Worm (Caenorhabditis elegans) whole organism, early embryonic: ENCODE data around the gene gly-5.
A peak's percentile ranks its signal among the peaks of the same experiment; 100 is the strongest.

Experiments used
- B0310.2 ChIP-seq: sonication (generic microtip); optimal IDR thresholded peaks from 2 replicates; lab custom pipeline; 2016; ENCODE audit warnings: mild to moderate bottlenecking, missing genetic modification characterization, missing compliant biosample characterization
- F13C5.2 ChIP-seq: sonication (generic microtip); optimal IDR thresholded peaks from 2 replicates; lab custom pipeline; 2017; ENCODE audit warnings: mild to moderate bottlenecking, missing genetic modification characterization, inconsistent platforms, missing compliant biosample characterization
- aly-1 ChIP-seq: sonication (generic microtip); optimal IDR thresholded peaks from 2 replicates; lab custom pipeline; 2016; ENCODE audit warnings: missing genetic modification characterization, missing compliant biosample characterization
- ama-1 ChIP-seq: fragments of 150-350 bp; optimal IDR thresholded peaks from 2 replicates; lab custom pipeline; 2014
- ceh-13 ChIP-seq: fragments of 200-800 bp; sonication (Bioruptor generic); optimal IDR thresholded peaks from 2 replicates; lab custom pipeline; 2018; ENCODE audit warnings: mild to moderate bottlenecking, missing genetic modification characterization, missing compliant biosample characterization
- ceh-36 ChIP-seq: sonication (generic microtip); optimal IDR thresholded peaks from 2 replicates; lab custom pipeline; 2016; ENCODE audit warnings: missing genetic modification characterization, inconsistent platforms, missing compliant biosample characterization
- ets-7 ChIP-seq: sonication (generic microtip); optimal IDR thresholded peaks from 2 replicates; lab custom pipeline; 2016; ENCODE audit warnings: missing genotype, missing genetic modification characterization, missing compliant biosample characterization
- flt-1 ChIP-seq: fragments of 200-800 bp; sonication (Bioruptor generic); IDR thresholded peaks from 2 replicates; pipeline ENCODE4 v1.3.6; 2022; ENCODE audit warnings: missing genetic modification characterization, missing compliant biosample characterization
- hmbx-1 ChIP-seq: sonication (generic microtip); optimal IDR thresholded peaks from 2 replicates; lab custom pipeline; 2016; ENCODE audit warnings: mild to moderate bottlenecking, missing genetic modification characterization, missing compliant biosample characterization
- hmg-4 ChIP-seq: fragments of 200-800 bp; sonication (Bioruptor generic); optimal IDR thresholded peaks from 2 replicates; lab custom pipeline; 2018; ENCODE audit warnings: mild to moderate bottlenecking, missing genetic modification characterization, missing compliant biosample characterization
- hnd-1 ChIP-seq: sonication (generic microtip); optimal IDR thresholded peaks from 2 replicates; lab custom pipeline; 2016; ENCODE audit warnings: missing genetic modification characterization, missing compliant biosample characterization
- pes-1 ChIP-seq: fragments of 200-800 bp; sonication (Bioruptor generic); IDR thresholded peaks from 2 replicates; pipeline ENCODE4 v1.3.6; 2022; ENCODE audit warnings: missing genetic modification reagents, missing genetic modification characterization, missing compliant biosample characterization
- scrt-1 ChIP-seq: fragments of 200-800 bp; sonication (Bioruptor generic); IDR thresholded peaks from 2 replicates; pipeline ENCODE4 v1.3.6; 2022; ENCODE audit warnings: missing genetic modification characterization, missing compliant biosample characterization
- sea-1 ChIP-seq: fragments of 200-800 bp; sonication (Bioruptor generic); conservative IDR thresholded peaks from 2 replicates; pipeline ENCODE4 v1.3.6; 2022; ENCODE audit warnings: missing genetic modification characterization, missing compliant biosample characterization
- tbx-11 ChIP-seq: fragments of 200-800 bp; sonication (Bioruptor generic); IDR thresholded peaks from 2 replicates; pipeline ENCODE4 v1.3.6; 2022; ENCODE audit warnings: missing genetic modification characterization, missing compliant biosample characterization
- tbx-37 ChIP-seq: fragments of 200-800 bp; sonication (Bioruptor generic); conservative IDR thresholded peaks from 2 replicates; pipeline ENCODE4 v1.3.6; 2022; ENCODE audit warnings: missing genetic modification reagents, missing genetic modification characterization, missing compliant biosample characterization
- tra-4 ChIP-seq: sonication (generic microtip); optimal IDR thresholded peaks from 2 replicates; lab custom pipeline; 2017; ENCODE audit warnings: missing genetic modification characterization, missing compliant biosample characterization

Gene gly-5

DNA sequence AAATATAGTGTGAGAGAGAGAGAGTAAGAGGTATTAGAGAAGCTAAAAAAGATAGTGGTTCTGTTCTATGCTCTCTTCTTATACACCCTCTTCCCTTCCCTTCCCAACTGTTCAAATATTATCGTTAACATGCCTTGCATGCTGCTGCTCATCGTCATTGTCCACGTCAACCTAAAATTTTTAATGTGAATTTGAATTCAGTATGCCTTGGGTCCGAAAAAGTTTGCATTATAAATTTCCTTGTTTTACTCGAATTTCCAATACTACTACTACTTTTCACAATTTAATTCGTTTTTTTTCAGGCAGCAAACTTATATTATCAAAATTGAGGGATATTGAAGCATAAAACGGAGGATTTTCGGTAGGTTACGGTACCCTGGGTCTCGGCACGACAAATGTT, at the start of gene gly-5:
Gene gly-5, plus strand, starts transcription at position 301 of the 400 bp plus-strand sequence.
- TF ChIP-seq pes-1 (no peak), sea-1 (GFP tag; lab: Robert Waterston, UW) (no peak), ceh-13 (GFP tag; lab: Kevin White, UChicago) (no peak), flt-1 (GFP tag; lab: Robert Waterston, UW) (no peak), B0310.2 (tag; lab: Kevin White, UChicago) (no peak), ceh-36 (no peak), aly-1 (tag; lab: Kevin White, UChicago) (no peak), ama-1 (lab: Kevin White, UChicago) (no peak)

DNA sequence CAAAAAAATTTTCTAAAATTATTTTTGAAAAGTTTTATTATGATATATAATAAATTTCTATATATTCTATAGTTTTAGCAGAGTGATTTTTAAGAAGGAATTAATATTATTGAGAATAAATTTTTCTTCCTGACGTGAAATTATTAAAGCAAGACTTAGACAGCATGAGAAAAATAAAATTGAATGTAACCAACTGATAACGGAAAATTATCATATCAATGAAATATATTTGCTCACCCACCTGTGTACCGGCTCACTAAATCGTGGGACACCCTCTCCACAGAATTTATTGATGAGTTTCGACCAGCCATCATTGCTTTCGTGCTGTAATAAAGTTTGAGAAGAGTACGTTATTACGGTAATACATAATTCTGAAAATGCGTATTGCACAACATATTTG, 47.9 kb upstream of the gly-5 start, which contains the start of gene bre-2:
Gene bre-2, minus strand, starts transcription at position 326 of the 400 bp plus-strand sequence.
- TF ChIP-seq ceh-13 (GFP tag; lab: Kevin White, UChicago): no peak
- no peak for TF ChIP-seq ceh-36
- TF ChIP-seq pes-1: no peak
- no peak for TF ChIP-seq flt-1 (GFP tag; lab: Robert Waterston, UW)
- no peak for TF ChIP-seq ama-1 (lab: Kevin White, UChicago)
- no peak for TF ChIP-seq tbx-11 (GFP tag; lab: Robert Waterston, UW)
- no peak for TF ChIP-seq F13C5.2 (tag; lab: Kevin White, UChicago)
- no peak for TF ChIP-seq scrt-1
- TF ChIP-seq aly-1 (tag; lab: Kevin White, UChicago): no peak
- TF ChIP-seq hmbx-1 (tag; lab: Kevin White, UChicago): no peak
- no peak for TF ChIP-seq tra-4 (tag; lab: Kevin White, UChicago)
- no peak for TF ChIP-seq hnd-1 (tag; lab: Kevin White, UChicago)
- TF ChIP-seq B0310.2 (tag; lab: Kevin White, UChicago): no peak
- TF ChIP-seq ets-7 (tag; lab: Kevin White, UChicago): no peak

DNA sequence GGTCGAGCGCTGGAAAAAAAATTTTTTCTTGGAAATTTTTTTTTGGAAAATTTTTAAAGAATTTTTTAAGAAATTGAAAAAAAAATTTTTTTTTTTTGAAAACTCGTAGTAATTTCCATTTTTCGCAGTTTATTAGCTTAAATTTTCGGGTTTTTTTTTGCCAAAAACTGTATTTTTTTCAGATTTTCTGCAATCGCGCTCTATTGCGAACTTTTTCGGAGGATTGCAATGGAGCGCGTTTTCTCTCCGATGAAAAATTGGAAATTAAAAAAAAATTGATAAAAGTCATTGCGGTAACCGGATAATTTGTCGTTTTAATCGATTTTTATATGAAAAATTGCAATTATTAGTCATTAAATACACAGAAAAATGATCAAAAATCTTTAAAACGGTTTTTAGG, 35.4 kb upstream of the gly-5 start:
- TF ChIP-seq F13C5.2 (tag; lab: Kevin White, UChicago): no peak
- no peak for TF ChIP-seq sea-1 (GFP tag; lab: Robert Waterston, UW)
- TF ChIP-seq ets-7 (tag; lab: Kevin White, UChicago): no peak
- TF ChIP-seq tra-4 (tag; lab: Kevin White, UChicago): no peak
- no peak for TF ChIP-seq B0310.2 (tag; lab: Kevin White, UChicago)
- TF ChIP-seq hmg-4 (GFP tag; lab: Kevin White, UChicago): no peak
- no peak for TF ChIP-seq hnd-1 (tag; lab: Kevin White, UChicago)
- TF ChIP-seq hmbx-1 (tag; lab: Kevin White, UChicago): no peak
- no peak for TF ChIP-seq ceh-36
- no peak for TF ChIP-seq aly-1 (tag; lab: Kevin White, UChicago)
- TF ChIP-seq ama-1 (lab: Kevin White, UChicago): no peak
- TF ChIP-seq ceh-13 (GFP tag; lab: Kevin White, UChicago): no peak
- no peak for TF ChIP-seq tbx-11 (GFP tag; lab: Robert Waterston, UW)

DNA sequence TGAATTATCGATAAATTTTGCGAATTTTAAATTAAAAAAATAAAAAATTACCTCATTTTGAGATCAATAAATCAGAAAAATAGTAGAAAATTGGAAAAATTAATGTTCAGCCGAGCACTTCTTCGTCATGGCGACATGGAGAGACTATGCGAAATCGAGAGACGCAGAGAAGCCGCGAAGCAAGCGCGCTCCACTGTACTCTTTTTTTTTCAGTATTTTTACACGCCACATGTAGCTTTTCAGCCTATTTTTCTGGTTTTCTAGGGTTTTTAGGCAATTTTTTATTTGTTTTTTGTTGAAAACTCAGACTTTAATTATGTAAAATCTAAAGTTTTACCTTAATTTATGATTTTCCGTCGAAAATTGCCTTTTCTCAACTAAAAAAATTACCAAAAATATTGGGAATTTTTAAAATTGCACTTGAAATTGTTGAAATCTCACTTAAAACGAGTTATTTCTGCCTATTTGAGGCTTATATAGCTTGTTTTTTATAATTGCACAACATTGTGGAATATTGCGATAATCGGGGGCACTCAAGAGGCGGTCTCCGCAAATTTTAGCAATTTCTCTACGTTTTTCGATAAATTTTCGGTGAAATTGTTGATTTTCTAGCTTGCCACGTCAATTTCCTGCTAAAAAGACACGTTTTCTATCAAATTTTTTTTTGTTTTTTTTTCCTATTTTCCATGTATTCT, 34.3 kb upstream of the gly-5 start, which contains the start of gene Y39E4B.10:
Gene Y39E4B.10, minus strand, starts transcription at position 162 of the 695 bp plus-strand sequence.
- TF ChIP-seq aly-1 (tag; lab: Kevin White, UChicago): no peak
- TF ChIP-seq ceh-13 (GFP tag; lab: Kevin White, UChicago): no peak
- no peak for TF ChIP-seq F13C5.2 (tag; lab: Kevin White, UChicago)
- no peak for TF ChIP-seq hmg-4 (GFP tag; lab: Kevin White, UChicago)
- TF ChIP-seq hmbx-1 (tag; lab: Kevin White, UChicago): no peak
- no peak for TF ChIP-seq hnd-1 (tag; lab: Kevin White, UChicago)
- TF ChIP-seq tra-4 (tag; lab: Kevin White, UChicago): no peak
- no peak for TF ChIP-seq ama-1 (lab: Kevin White, UChicago)
- no peak for TF ChIP-seq ceh-36
- TF ChIP-seq scrt-1: no peak
- no peak for TF ChIP-seq tbx-11 (GFP tag; lab: Robert Waterston, UW)
- TF ChIP-seq tbx-37 (GFP tag; lab: Robert Waterston, UW): no peak
- no peak for TF ChIP-seq flt-1 (GFP tag; lab: Robert Waterston, UW)

DNA sequence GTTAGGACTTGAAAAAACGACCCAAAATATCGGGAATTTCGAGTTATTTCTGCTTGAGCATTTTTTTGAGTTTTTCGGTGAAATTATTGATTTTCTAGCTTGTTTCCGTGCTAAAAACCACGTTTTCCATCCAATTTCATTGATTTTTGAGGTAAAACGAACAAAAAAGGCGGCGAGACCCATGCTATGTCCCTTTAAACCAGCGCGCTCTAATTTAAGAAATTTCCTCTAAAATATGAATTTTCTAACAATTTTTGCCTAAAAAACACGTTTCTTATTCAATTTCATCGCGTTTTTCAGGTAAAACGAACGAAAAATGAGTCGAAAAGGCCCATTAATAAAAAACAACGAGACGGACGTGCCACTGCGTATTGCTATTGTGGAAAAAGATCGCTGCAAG, 33.7 kb upstream of the gly-5 start, which contains the start of gene abce-1:
Gene abce-1, plus strand, starts transcription at position 301 of the 400 bp plus-strand sequence.
- TF ChIP-seq B0310.2 (tag; lab: Kevin White, UChicago): no peak
- no peak for TF ChIP-seq aly-1 (tag; lab: Kevin White, UChicago)
- no peak for TF ChIP-seq hmg-4 (GFP tag; lab: Kevin White, UChicago)
- TF ChIP-seq scrt-1: no peak
- no peak for TF ChIP-seq tra-4 (tag; lab: Kevin White, UChicago)

DNA sequence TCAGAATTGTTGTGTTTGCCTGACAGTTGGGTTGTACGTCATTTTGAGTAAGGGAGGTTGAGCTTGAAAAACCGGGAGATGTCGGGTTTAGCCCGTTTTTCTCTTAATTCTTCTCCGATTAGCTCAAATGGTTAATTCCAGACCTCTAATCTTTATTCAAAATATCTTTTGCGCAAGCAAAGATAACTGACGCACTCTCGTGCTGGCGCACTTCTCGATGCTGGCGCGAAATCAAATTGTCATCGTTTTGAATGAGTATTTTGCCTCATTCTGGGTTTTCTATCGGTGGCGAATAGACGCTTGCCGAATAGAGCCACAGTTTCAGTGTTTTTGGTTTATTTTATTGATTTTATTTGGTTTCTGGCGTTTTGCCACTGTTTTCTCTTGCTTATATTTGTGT, 26.6 kb upstream of the gly-5 start:
- 0 out of 2 replicates have a peak, but pooled peaks have one; percentile 12 for TF ChIP-seq scrt-1
- 0 out of 2 replicates have a peak, but pooled peaks have one; percentile 25 for TF ChIP-seq flt-1 (GFP tag; lab: Robert Waterston, UW)
- TF ChIP-seq tbx-37 (GFP tag; lab: Robert Waterston, UW): no peak

DNA sequence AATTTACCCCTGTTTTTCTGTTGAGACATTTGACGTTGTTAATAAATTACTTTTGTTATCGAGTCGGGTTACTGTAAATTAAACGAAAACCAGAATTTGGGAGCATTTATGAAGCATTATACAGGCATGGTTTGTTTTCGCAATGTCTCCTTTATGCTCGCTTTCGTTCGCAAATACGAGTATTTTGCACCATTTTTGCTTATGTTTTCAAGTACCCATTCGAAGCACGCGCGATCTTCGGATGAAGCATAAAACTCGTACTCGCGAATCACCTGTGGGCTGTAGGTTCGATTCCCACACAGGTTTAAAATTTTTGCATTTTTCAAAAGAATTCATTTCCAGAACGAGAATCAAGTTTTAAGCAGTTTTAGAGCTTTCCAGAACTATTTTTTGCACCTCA, 22.3 kb upstream of the gly-5 start:
- TF ChIP-seq hmg-4 (GFP tag; lab: Kevin White, UChicago) (no peak), ets-7 (tag; lab: Kevin White, UChicago) (no peak), ceh-13 (GFP tag; lab: Kevin White, UChicago) (no peak), hnd-1 (tag; lab: Kevin White, UChicago) (no peak), aly-1 (tag; lab: Kevin White, UChicago) (no peak), ama-1 (lab: Kevin White, UChicago) (no peak)
